Worm (Caenorhabditis elegans) whole organism, late embryonic: ENCODE results near the gene C02E7.7.

Experiments used
- C08G9.2 ChIP-seq: sonication (generic microtip); optimal IDR thresholded peaks from 2 replicates; lab custom pipeline; 2016; ENCODE audit warnings: mild to moderate bottlenecking, missing genetic modification characterization, moderate library complexity, missing compliant biosample characterization
- C38D4.7 ChIP-seq: fragments of 200-800 bp; sonication (Bioruptor generic); optimal IDR thresholded peaks from 2 replicates; lab custom pipeline; 2018; ENCODE audit warnings: mild to moderate bottlenecking, missing genetic modification characterization, moderate library complexity, missing compliant biosample characterization
- F13H6.1 ChIP-seq: sonication (generic microtip); optimal IDR thresholded peaks from 2 replicates; lab custom pipeline; 2016; ENCODE audit warnings: missing genetic modification characterization, missing compliant biosample characterization
- K09A11.1 ChIP-seq: sonication (generic microtip); optimal IDR thresholded peaks from 2 replicates; lab custom pipeline; 2017; ENCODE audit warnings: antibody characterized with exemption, mild to moderate bottlenecking, missing genetic modification characterization, missing compliant biosample characterization; ENCODE audit not compliant: insufficient read depth
- T23F11.4 ChIP-seq: fragments of 200-800 bp; sonication (Bioruptor generic); optimal IDR thresholded peaks from 2 replicates; lab custom pipeline; 2018; ENCODE audit warnings: mild to moderate bottlenecking, missing genetic modification characterization, missing compliant biosample characterization
- ahr-1 ChIP-seq: sonication (generic microtip); optimal IDR thresholded peaks from 2 replicates; lab custom pipeline; 2016; ENCODE audit warnings: missing genetic modification characterization, missing compliant biosample characterization
- ama-1 ChIP-seq: fragments of 150-350 bp; optimal IDR thresholded peaks from 2 replicates; lab custom pipeline; 2014
- ceh-14 ChIP-seq: sonication (generic microtip); optimal IDR thresholded peaks from 2 replicates; lab custom pipeline; 2016; ENCODE audit warnings: missing genotype, missing genetic modification characterization, missing compliant biosample characterization
- ceh-18 ChIP-seq: sonication (generic microtip); optimal IDR thresholded peaks from 2 replicates; lab custom pipeline; 2016; ENCODE audit warnings: missing genetic modification characterization, missing compliant biosample characterization
- ceh-19 ChIP-seq: fragments of 200-800 bp; sonication (Bioruptor generic); optimal IDR thresholded peaks from 2 replicates; lab custom pipeline; 2018; ENCODE audit warnings: mild to moderate bottlenecking, missing genetic modification characterization, missing compliant biosample characterization
- ceh-2 ChIP-seq: sonication (generic microtip); optimal IDR thresholded peaks from 2 replicates; lab custom pipeline; 2016; ENCODE audit warnings: missing genotype, missing genetic modification characterization, missing compliant biosample characterization
- ceh-22 ChIP-seq: sonication (generic microtip); optimal IDR thresholded peaks from 2 replicates; lab custom pipeline; 2017; ENCODE audit warnings: missing biosample characterization, missing genetic modification characterization
- ceh-24 ChIP-seq: sonication (generic microtip); optimal IDR thresholded peaks from 2 replicates; lab custom pipeline; 2016; ENCODE audit warnings: mild to moderate bottlenecking, missing genetic modification characterization, missing compliant biosample characterization
- ceh-31 ChIP-seq: sonication (generic microtip); optimal IDR thresholded peaks from 2 replicates; lab custom pipeline; 2016; ENCODE audit warnings: missing genetic modification characterization, missing compliant biosample characterization
- ceh-48 ChIP-seq: sonication (generic microtip); optimal IDR thresholded peaks from 2 replicates; lab custom pipeline; 2016; ENCODE audit warnings: missing genetic modification characterization, inconsistent platforms, missing compliant biosample characterization
- ceh-6 ChIP-seq: fragments of 200-800 bp; sonication (Bioruptor generic); optimal IDR thresholded peaks from 2 replicates; lab custom pipeline; 2018; ENCODE audit warnings: mild to moderate bottlenecking, missing genetic modification characterization, missing compliant biosample characterization
- che-1 ChIP-seq: sonication (generic microtip); optimal IDR thresholded peaks from 2 replicates; lab custom pipeline; 2016; ENCODE audit warnings: mild to moderate bottlenecking, missing genetic modification characterization, missing compliant biosample characterization
- dve-1 ChIP-seq: sonication (generic microtip); optimal IDR thresholded peaks from 2 replicates; lab custom pipeline; 2017; ENCODE audit warnings: antibody characterized with exemption, mild to moderate bottlenecking, missing genetic modification characterization, missing compliant biosample characterization
- eyg-1 ChIP-seq: sonication (generic microtip); optimal IDR thresholded peaks from 2 replicates; lab custom pipeline; 2016; ENCODE audit warnings: missing genotype, missing genetic modification characterization, missing compliant biosample characterization
- fkh-10 ChIP-seq: fragments of 150-350 bp; optimal IDR thresholded peaks from 2 replicates; lab custom pipeline; 2014; ENCODE audit warnings: missing biosample characterization, missing genetic modification reagents, missing genetic modification characterization
- gmeb-2 ChIP-seq: sonication (generic microtip); optimal IDR thresholded peaks from 2 replicates; lab custom pipeline; 2016; ENCODE audit warnings: missing genetic modification characterization, inconsistent platforms, missing compliant biosample characterization
- hlh-15 ChIP-seq: sonication (generic microtip); optimal IDR thresholded peaks from 2 replicates; lab custom pipeline; 2016; ENCODE audit warnings: missing genetic modification characterization, missing compliant biosample characterization
- lim-6 ChIP-seq: sonication (generic microtip); optimal IDR thresholded peaks from 2 replicates; lab custom pipeline; 2016; ENCODE audit warnings: missing genetic modification characterization, missing compliant biosample characterization
- lin-11 ChIP-seq: fragments of 200-800 bp; sonication (Bioruptor generic); optimal IDR thresholded peaks from 2 replicates; lab custom pipeline; 2018; ENCODE audit warnings: mild to moderate bottlenecking, missing genetic modification characterization, missing compliant biosample characterization
- madf-2 ChIP-seq: sonication (generic microtip); optimal IDR thresholded peaks from 2 replicates; lab custom pipeline; 2017; ENCODE audit warnings: missing genetic modification characterization, missing compliant biosample characterization
- mec-3 ChIP-seq: sonication (generic microtip); optimal IDR thresholded peaks from 2 replicates; lab custom pipeline; 2016; ENCODE audit warnings: borderline replicate concordance, missing genetic modification characterization, missing compliant biosample characterization
- nhr-232 ChIP-seq: sonication (generic microtip); optimal IDR thresholded peaks from 2 replicates; lab custom pipeline; 2016; ENCODE audit warnings: missing genetic modification characterization, missing compliant biosample characterization
- npax-4 ChIP-seq: sonication (generic microtip); optimal IDR thresholded peaks from 2 replicates; lab custom pipeline; 2016; ENCODE audit warnings: missing genetic modification characterization, missing compliant biosample characterization
- odd-2 ChIP-seq: sonication (generic microtip); optimal IDR thresholded peaks from 2 replicates; lab custom pipeline; 2017; ENCODE audit warnings: antibody characterized with exemption, mild to moderate bottlenecking, missing genetic modification characterization, missing compliant biosample characterization
- pag-3 ChIP-seq: sonication (generic microtip); optimal IDR thresholded peaks from 2 replicates; lab custom pipeline; 2016; ENCODE audit warnings: missing compliant biosample characterization, missing genetic modification characterization, borderline replicate concordance
- pat-9 ChIP-seq: fragments of 200-800 bp; sonication (Bioruptor generic); optimal IDR thresholded peaks from 2 replicates; lab custom pipeline; 2018; ENCODE audit warnings: mild to moderate bottlenecking, missing genetic modification characterization, moderate library complexity, missing compliant biosample characterization
- pha-2 ChIP-seq: sonication (generic microtip); optimal IDR thresholded peaks from 2 replicates; lab custom pipeline; 2017; ENCODE audit warnings: mild to moderate bottlenecking, missing genetic modification characterization, missing compliant biosample characterization
- pha-4 ChIP-seq: fragments of 150-350 bp; optimal IDR thresholded peaks from 2 replicates; lab custom pipeline; 2018; ENCODE audit warnings: missing biosample characterization, missing genetic modification reagents, missing genetic modification characterization
- pqm-1 ChIP-seq: sonication (generic microtip); optimal IDR thresholded peaks from 2 replicates; lab custom pipeline; 2016; ENCODE audit warnings: missing genetic modification characterization, missing compliant biosample characterization
- ref-2 ChIP-seq: sonication (generic microtip); optimal IDR thresholded peaks from 2 replicates; lab custom pipeline; 2016; ENCODE audit warnings: missing genetic modification characterization, missing compliant biosample characterization
- sdc-2 ChIP-seq: sonication (generic microtip); optimal IDR thresholded peaks from 2 replicates; lab custom pipeline; 2016; ENCODE audit warnings: missing genotype, missing genetic modification characterization, missing compliant biosample characterization
- tbx-2 ChIP-seq: sonication (generic microtip); optimal IDR thresholded peaks from 2 replicates; lab custom pipeline; 2016; ENCODE audit warnings: missing genetic modification characterization, missing compliant biosample characterization
- ttx-3 ChIP-seq: sonication (generic microtip); optimal IDR thresholded peaks from 2 replicates; lab custom pipeline; 2016; ENCODE audit warnings: missing genetic modification reagents, missing genetic modification characterization, missing compliant biosample characterization
- unc-55 ChIP-seq: sonication (generic microtip); optimal IDR thresholded peaks from 2 replicates; lab custom pipeline; 2017; ENCODE audit warnings: missing biosample characterization, missing genetic modification reagents, missing genetic modification characterization
- unc-86 ChIP-seq: sonication (generic microtip); optimal IDR thresholded peaks from 2 replicates; lab custom pipeline; 2016; ENCODE audit warnings: missing genetic modification characterization, missing compliant biosample characterization
- ztf-16 ChIP-seq: sonication (generic microtip); optimal IDR thresholded peaks from 2 replicates; lab custom pipeline; 2017; ENCODE audit warnings: missing genetic modification characterization, missing compliant biosample characterization

C02E7.7 gene

DNA sequence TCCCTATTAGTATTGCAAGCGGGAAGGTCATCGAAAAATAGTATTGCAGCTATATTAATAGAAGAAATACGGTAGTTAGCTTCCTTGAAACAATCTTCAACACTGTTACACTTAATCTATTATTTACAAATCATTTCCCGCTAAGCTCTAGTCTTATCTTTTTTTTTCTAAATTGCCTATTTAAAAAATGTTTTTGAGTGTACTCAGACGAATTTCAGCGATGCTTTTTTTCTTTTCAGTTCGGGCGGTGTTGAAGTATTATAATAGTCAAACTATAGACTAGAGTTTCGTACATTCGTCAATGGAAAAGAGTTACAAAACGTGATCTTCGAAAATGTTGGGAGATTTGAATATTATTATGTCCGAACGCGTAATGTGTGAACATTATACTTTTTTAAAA lies 4.5 kb downstream of the C02E7.7 start:
- no peak for TF ChIP-seq ama-1
- TF ChIP-seq dve-1 (tag; lab: Kevin White, UChicago) = no peak
- no peak for TF ChIP-seq ceh-18 (tag; lab: Kevin White, UChicago)
- no peak for TF ChIP-seq npax-4 (tag; lab: Kevin White, UChicago)
- no peak for TF ChIP-seq ref-2 (tag; lab: Kevin White, UChicago)
- no peak for TF ChIP-seq F13H6.1
- TF ChIP-seq madf-2 = no peak
- no peak for TF ChIP-seq K09A11.1
- no peak for TF ChIP-seq pha-2 (tag; lab: Kevin White, UChicago)
- TF ChIP-seq ceh-31 (tag; lab: Kevin White, UChicago) = no peak
- TF ChIP-seq ahr-1 (tag; lab: Kevin White, UChicago) = no peak
- TF ChIP-seq ceh-14 (tag; lab: Kevin White, UChicago) = no peak
- TF ChIP-seq, all 69 proteins: peak for 0

DNA sequence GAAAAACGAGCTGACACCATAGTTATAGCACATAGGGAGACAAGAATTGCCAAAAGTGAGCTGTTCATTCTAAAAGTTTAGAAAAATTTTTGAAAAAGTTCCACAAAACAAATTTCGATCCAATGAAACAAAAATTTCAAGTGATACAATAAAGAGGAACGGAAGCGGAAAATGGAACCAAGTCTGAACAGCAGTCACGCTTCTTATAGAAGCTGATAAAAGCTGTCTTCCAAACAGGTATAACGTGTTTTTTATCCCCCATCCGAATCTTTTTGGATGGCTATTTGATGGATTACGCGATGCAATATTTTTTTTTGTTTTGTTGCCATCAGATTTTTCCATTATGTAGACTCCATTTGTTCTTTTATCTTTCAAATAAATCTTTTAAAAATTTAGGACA lies 6.1 kb downstream of the C02E7.7 start, which contains the start of gene H23N18.5:
H23N18.5 (minus strand) TSS at position 69 of the 400 bp plus-strand sequence.
- TF ChIP-seq ceh-6 (GFP tag; lab: Kevin White, UChicago) (no peak), unc-55 (GFP tag; lab: Kevin White, UChicago) (no peak), ceh-2 (tag; lab: Kevin White, UChicago) (no peak), ceh-48 (tag; lab: Kevin White, UChicago) (no peak), odd-2 (no peak), che-1 (tag; lab: Kevin White, UChicago) (no peak), ceh-24 (tag; lab: Kevin White, UChicago) (no peak), madf-2 (no peak), pha-2 (tag; lab: Kevin White, UChicago) (no peak), sdc-2 (tag; lab: Kevin White, UChicago) (no peak), ceh-19 (GFP tag; lab: Kevin White, UChicago) (no peak), nhr-232 (no peak), npax-4 (tag; lab: Kevin White, UChicago) (no peak), C08G9.2 (tag; lab: Kevin White, UChicago) (no peak), pqm-1 (tag; lab: Kevin White, UChicago) (no peak), tbx-2 (tag; lab: Kevin White, UChicago) (no peak), lin-11 (tag; lab: Kevin White, UChicago) (no peak), mec-3 (tag; lab: Kevin White, UChicago) (no peak), gmeb-2 (tag; lab: Kevin White, UChicago) (no peak)

- no peak for TF ChIP-seq ceh-22 (tag; lab: Kevin White, UChicago)
- no peak for TF ChIP-seq fkh-10 (GFP tag; lab: Kevin White, UChicago)
- TF ChIP-seq pha-4 (tag; lab: Kevin White, UChicago) = no peak
- no peak for TF ChIP-seq T23F11.4 (GFP tag; lab: Kevin White, UChicago)
- TF ChIP-seq hlh-15 (tag; lab: Kevin White, UChicago) = no peak
- TF ChIP-seq sdc-2 (tag; lab: Kevin White, UChicago) = no peak
- TF ChIP-seq pag-3 (tag; lab: Kevin White, UChicago) = no peak
- no peak for TF ChIP-seq ztf-16 (tag; lab: Kevin White, UChicago)
- no peak for TF ChIP-seq unc-55 (GFP tag; lab: Kevin White, UChicago)
- TF ChIP-seq ahr-1 (tag; lab: Kevin White, UChicago) = no peak
- no peak for TF ChIP-seq mec-3 (tag; lab: Kevin White, UChicago)
- TF ChIP-seq eyg-1 (tag; lab: Kevin White, UChicago) = no peak
- no peak for TF ChIP-seq lim-6 (tag; lab: Kevin White, UChicago)
- no peak for TF ChIP-seq unc-86 (tag; lab: Kevin White, UChicago)
- TF ChIP-seq pqm-1 (tag; lab: Kevin White, UChicago) = no peak
- TF ChIP-seq ttx-3 = no peak
- no peak for TF ChIP-seq ceh-14 (tag; lab: Kevin White, UChicago)
- TF ChIP-seq ceh-18 (tag; lab: Kevin White, UChicago) = no peak
- no peak for TF ChIP-seq pat-9 (tag; lab: Kevin White, UChicago)
- no peak for TF ChIP-seq C38D4.7 (GFP tag; lab: Kevin White, UChicago)
Measured at ce11 chrV:4908591-4908990, 9.8 kb downstream of the C02E7.7 start, which contains the start of gene ugt-13. TSS of gene ugt-13 (plus strand) at chrV:4908884.
